Fruit fly (Drosophila melanogaster) whole organism, embryonic: ENCODE results near the gene CG11700.

Experiments used
- Antp ChIP-seq: fragments of 200-800 bp; sonication (Bioruptor generic); optimal IDR thresholded peaks from 3 replicates; lab custom pipeline; 2016; ENCODE audit warnings: missing biosample characterization, missing genetic modification characterization
- Atf3 ChIP-seq: fragments of 200-800 bp; sonication (Bioruptor generic); optimal IDR thresholded peaks from 3 replicates; lab custom pipeline; 2016; ENCODE audit warnings: missing biosample characterization, missing genetic modification characterization
- Awh ChIP-seq: fragments of 200-800 bp; sonication (Bioruptor generic); IDR thresholded peaks from 2 replicates; pipeline ENCODE4, ENCODE4 v1.3.6; 2022; ENCODE audit warnings: missing biosample characterization, missing genetic modification characterization
- Bdp1 ChIP-seq: fragments of 200-800 bp; sonication (Bioruptor generic); optimal IDR thresholded peaks from 3 replicates; lab custom pipeline; 2016; ENCODE audit warnings: missing biosample characterization, missing genetic modification characterization
- CG10209 ChIP-seq: fragments of 200-800 bp; sonication (Bioruptor generic); optimal IDR thresholded peaks from 3 replicates; lab custom pipeline; 2017; ENCODE audit warnings: missing biosample characterization, mild to moderate bottlenecking, missing genetic modification characterization, missing genetic modification reagents
- CG10274 ChIP-seq: fragments of 200-800 bp; sonication (Bioruptor generic); optimal IDR thresholded peaks from 3 replicates; lab custom pipeline; 2017; ENCODE audit warnings: missing biosample characterization, mild to moderate bottlenecking, missing genetic modification characterization
- CG14860 ChIP-seq: fragments of 200-800 bp; sonication (Bioruptor generic); IDR thresholded peaks from 3 replicates; pipeline ENCODE4 v1.3.6; 2022; ENCODE audit warnings: missing biosample characterization, missing genetic modification characterization; ENCODE audit not compliant: partially characterized antibody
- CG15011 ChIP-seq: fragments of 200-800 bp; sonication (Bioruptor generic); optimal IDR thresholded peaks from 3 replicates; lab custom pipeline; 2018; ENCODE audit warnings: missing biosample characterization, mild to moderate bottlenecking, missing genetic modification characterization
- CG17912 ChIP-seq: fragments of 200-800 bp; sonication (Bioruptor generic); optimal IDR thresholded peaks from 2 replicates; lab custom pipeline; 2018; ENCODE audit warnings: missing biosample characterization, mild to moderate bottlenecking, missing genetic modification characterization
- CG2202 ChIP-seq: fragments of 200-800 bp; sonication (Bioruptor generic); optimal IDR thresholded peaks from 2 replicates; lab custom pipeline; 2018; ENCODE audit warnings: missing biosample characterization, mild to moderate bottlenecking, missing genetic modification characterization
- CG2712 ChIP-seq: fragments of 200-800 bp; optimal IDR thresholded peaks from 3 replicates; lab custom pipeline; 2019; ENCODE audit warnings: missing biosample characterization, mild to moderate bottlenecking, missing genetic modification characterization, moderate library complexity
- CG31388 ChIP-seq: fragments of 200-800 bp; sonication (Bioruptor generic); optimal IDR thresholded peaks from 2 replicates; lab custom pipeline; 2016; ENCODE audit warnings: missing biosample characterization, missing genetic modification characterization
- CG31441 ChIP-seq: fragments of 200-800 bp; sonication (Bioruptor generic); IDR thresholded peaks from 2 replicates; pipeline ENCODE4 v1.3.6; 2022; ENCODE audit warnings: missing biosample characterization, missing genetic modification characterization
- CG3281 ChIP-seq: fragments of 200-800 bp; sonication (Bioruptor generic); optimal IDR thresholded peaks from 3 replicates; lab custom pipeline; 2017; ENCODE audit warnings: missing biosample characterization, mild to moderate bottlenecking, missing genetic modification characterization
- CG33557 ChIP-seq: fragments of 200-800 bp; sonication (Bioruptor generic); optimal IDR thresholded peaks from 2 replicates; lab custom pipeline; 2019; ENCODE audit warnings: missing biosample characterization, mild to moderate bottlenecking, missing genetic modification characterization, moderate library complexity
- CG34376 ChIP-seq: fragments of 200-800 bp; sonication (Bioruptor generic); optimal IDR thresholded peaks from 2 replicates; lab custom pipeline; 2018; ENCODE audit warnings: missing biosample characterization, mild to moderate bottlenecking, missing genetic modification characterization
- CG6813 ChIP-seq: fragments of 200-800 bp; sonication (Bioruptor generic); optimal IDR thresholded peaks from 2 replicates; lab custom pipeline; 2017; ENCODE audit warnings: missing biosample characterization, missing genetic modification characterization, mild to moderate bottlenecking, moderate library complexity, missing genetic modification reagents
- CG6854 ChIP-seq: fragments of 200-800 bp; sonication (Bioruptor generic); optimal IDR thresholded peaks from 3 replicates; lab custom pipeline; 2017; ENCODE audit warnings: missing biosample characterization, mild to moderate bottlenecking, missing genetic modification characterization
- CG7372 ChIP-seq: fragments of 200-800 bp; sonication (Bioruptor generic); IDR thresholded peaks from 2 replicates; pipeline ENCODE4 v1.3.6; 2022; ENCODE audit warnings: missing biosample characterization, missing genetic modification characterization
- CG7556 ChIP-seq: fragments of 200-800 bp; sonication (Bioruptor generic); optimal IDR thresholded peaks from 2 replicates; lab custom pipeline; 2017; ENCODE audit warnings: missing biosample characterization, mild to moderate bottlenecking, missing genetic modification characterization
- CG8944 ChIP-seq: fragments of 200-800 bp; sonication (Bioruptor generic); optimal IDR thresholded peaks from 3 replicates; lab custom pipeline; 2016; ENCODE audit warnings: missing biosample characterization, missing genetic modification characterization
- CTCF ChIP-seq: fragments of 200-800 bp; sonication (Bioruptor generic); optimal IDR thresholded peaks from 2 replicates; lab custom pipeline; 2017; ENCODE audit warnings: missing biosample characterization, mild to moderate bottlenecking, missing genetic modification characterization, moderate library complexity
- D19B ChIP-seq: fragments of 200-800 bp; sonication (Bioruptor generic); optimal IDR thresholded peaks from 2 replicates; lab custom pipeline; 2017; ENCODE audit warnings: missing biosample characterization, mild to moderate bottlenecking, missing genetic modification characterization
- Ets65A ChIP-seq: fragments of 200-800 bp; sonication (Bioruptor generic); peaks from one replicate; lab custom pipeline; 2016; ENCODE audit warnings: missing biosample characterization, missing genetic modification characterization
- Fer2 ChIP-seq: fragments of 200-800 bp; sonication (Bioruptor generic); optimal IDR thresholded peaks from 2 replicates; lab custom pipeline; 2018; ENCODE audit warnings: missing biosample characterization, mild to moderate bottlenecking, missing genetic modification characterization, moderate library complexity
- HLH54F ChIP-seq: fragments of 200-800 bp; sonication (Bioruptor generic); optimal IDR thresholded peaks from 3 replicates; lab custom pipeline; 2016; ENCODE audit warnings: missing biosample characterization, missing genetic modification characterization
- HLHmδ ChIP-seq: fragments of 200-800 bp; sonication (Bioruptor generic); optimal IDR thresholded peaks from 2 replicates; lab custom pipeline; 2018; ENCODE audit warnings: missing biosample characterization, mild to moderate bottlenecking, missing genetic modification characterization, moderate library complexity
- Max ChIP-seq: fragments of 200-800 bp; sonication (Bioruptor generic); optimal IDR thresholded peaks from 2 replicates; lab custom pipeline; 2016; ENCODE audit warnings: missing biosample characterization, mild to moderate bottlenecking, missing genetic modification characterization
- aop ChIP-seq: fragments of 200-800 bp; sonication (Bioruptor generic); IDR thresholded peaks from 2 replicates; pipeline ENCODE4 v1.3.6; 2022; ENCODE audit warnings: missing biosample characterization, missing genetic modification characterization
- az2 ChIP-seq: fragments of 200-800 bp; sonication (Bioruptor generic); optimal IDR thresholded peaks from 3 replicates; lab custom pipeline; 2016; ENCODE audit warnings: missing biosample characterization, missing genetic modification characterization
- bbx ChIP-seq: fragments of 200-800 bp; sonication (Bioruptor generic); IDR thresholded peaks from 2 replicates; pipeline ENCODE4 v1.3.6; 2022; ENCODE audit warnings: missing biosample characterization, missing genetic modification characterization; ENCODE audit not compliant: partially characterized antibody
- bigmax ChIP-seq: fragments of 200-800 bp; sonication (Bioruptor generic); optimal IDR thresholded peaks from 2 replicates; lab custom pipeline; 2018; ENCODE audit warnings: missing biosample characterization, mild to moderate bottlenecking, missing genetic modification characterization
- bowl ChIP-seq: fragments of 200-800 bp; sonication (Bioruptor generic); IDR thresholded peaks from 2 replicates; pipeline ENCODE4 v1.3.6; 2022; ENCODE audit warnings: missing biosample characterization, missing genetic modification characterization
- chn ChIP-seq: fragments of 200-800 bp; sonication (Bioruptor generic); optimal IDR thresholded peaks from 2 replicates; lab custom pipeline; 2016; ENCODE audit warnings: missing biosample characterization, missing genetic modification characterization
- crol ChIP-seq: fragments of 200-800 bp; sonication (Bioruptor generic); IDR thresholded peaks from 2 replicates; pipeline ENCODE4 v1.3.6; 2022; ENCODE audit warnings: missing biosample characterization, missing genetic modification characterization
- disco-r ChIP-seq: fragments of 200-800 bp; sonication (Bioruptor generic); optimal IDR thresholded peaks from 2 replicates; lab custom pipeline; 2016; ENCODE audit warnings: missing biosample characterization, missing genetic modification characterization
- dm ChIP-seq: fragments of 200-800 bp; sonication (Bioruptor generic); optimal IDR thresholded peaks from 3 replicates; lab custom pipeline; 2016; ENCODE audit warnings: missing biosample characterization, missing genetic modification characterization
- dmrt99B ChIP-seq: fragments of 200-800 bp; sonication (Bioruptor generic); optimal IDR thresholded peaks from 2 replicates; lab custom pipeline; 2018; ENCODE audit warnings: missing biosample characterization, mild to moderate bottlenecking, missing genetic modification characterization, moderate library complexity
- dysf ChIP-seq: fragments of 200-800 bp; sonication (Bioruptor generic); IDR thresholded peaks from 3 replicates; pipeline ENCODE4 v1.3.6; 2022; ENCODE audit warnings: missing biosample characterization, missing genetic modification characterization
- esg ChIP-seq: fragments of 200-800 bp; sonication (Bioruptor generic); conservative IDR thresholded peaks from 2 replicates; pipeline ENCODE4 v1.3.6; 2022; ENCODE audit warnings: missing biosample characterization, missing genetic modification characterization
- fu2 ChIP-seq: fragments of 200-800 bp; sonication (Bioruptor generic); optimal IDR thresholded peaks from 2 replicates; lab custom pipeline; 2016; ENCODE audit warnings: missing biosample characterization, missing genetic modification characterization
- gcm ChIP-seq: fragments of 200-800 bp; sonication (Bioruptor generic); optimal IDR thresholded peaks from 2 replicates; lab custom pipeline; 2019; ENCODE audit warnings: missing biosample characterization, mild to moderate bottlenecking, missing genetic modification characterization, moderate library complexity
- h ChIP-seq: fragments of >200 bp; optimal IDR thresholded peaks from 2 replicates; lab custom pipeline; 2017
- kay ChIP-seq: fragments of 200-800 bp; sonication (Bioruptor generic); optimal IDR thresholded peaks from 2 replicates; lab custom pipeline; 2016; ENCODE audit warnings: missing biosample characterization, missing genetic modification characterization
- lab ChIP-seq: fragments of 200-800 bp; sonication (Bioruptor generic); optimal IDR thresholded peaks from 3 replicates; lab custom pipeline; 2017; ENCODE audit warnings: missing biosample characterization, missing genetic modification characterization, mild to moderate bottlenecking, moderate library complexity, missing genetic modification reagents
- onecut ChIP-seq: fragments of 200-800 bp; sonication (Bioruptor generic); IDR thresholded peaks from 2 replicates; pipeline ENCODE4 v1.3.6; 2022; ENCODE audit warnings: missing biosample characterization, missing genetic modification characterization
- pb ChIP-seq: fragments of 200-800 bp; sonication (Bioruptor generic); optimal IDR thresholded peaks from 3 replicates; lab custom pipeline; 2016; ENCODE audit warnings: missing biosample characterization, missing genetic modification characterization
- seq ChIP-seq: fragments of 200-800 bp; sonication (Bioruptor generic); IDR thresholded peaks from 2 replicates; pipeline ENCODE4 v1.3.6; 2022; ENCODE audit warnings: missing biosample characterization, missing genetic modification characterization
- sna ChIP-seq: fragments of 200-800 bp; sonication (Bioruptor generic); IDR thresholded peaks from 2 replicates; pipeline ENCODE4 v1.3.6; 2022; ENCODE audit warnings: missing biosample characterization, missing genetic modification characterization; ENCODE audit not compliant: partially characterized antibody
- sqz ChIP-seq: fragments of 200-800 bp; sonication (Bioruptor generic); optimal IDR thresholded peaks from 3 replicates; lab custom pipeline; 2018; ENCODE audit warnings: missing biosample characterization, mild to moderate bottlenecking, missing genetic modification characterization
- wdn ChIP-seq: fragments of 200-800 bp; sonication (Bioruptor generic); IDR thresholded peaks from 2 replicates; pipeline ENCODE4 v1.3.6; 2022; ENCODE audit warnings: missing biosample characterization, missing genetic modification characterization
- z ChIP-seq: fragments of 200-800 bp; sonication (Bioruptor generic); IDR thresholded peaks from 3 replicates; pipeline ENCODE4 v1.3.6; 2022; ENCODE audit warnings: missing biosample characterization, missing genetic modification characterization

The CG11700 gene

DNA sequence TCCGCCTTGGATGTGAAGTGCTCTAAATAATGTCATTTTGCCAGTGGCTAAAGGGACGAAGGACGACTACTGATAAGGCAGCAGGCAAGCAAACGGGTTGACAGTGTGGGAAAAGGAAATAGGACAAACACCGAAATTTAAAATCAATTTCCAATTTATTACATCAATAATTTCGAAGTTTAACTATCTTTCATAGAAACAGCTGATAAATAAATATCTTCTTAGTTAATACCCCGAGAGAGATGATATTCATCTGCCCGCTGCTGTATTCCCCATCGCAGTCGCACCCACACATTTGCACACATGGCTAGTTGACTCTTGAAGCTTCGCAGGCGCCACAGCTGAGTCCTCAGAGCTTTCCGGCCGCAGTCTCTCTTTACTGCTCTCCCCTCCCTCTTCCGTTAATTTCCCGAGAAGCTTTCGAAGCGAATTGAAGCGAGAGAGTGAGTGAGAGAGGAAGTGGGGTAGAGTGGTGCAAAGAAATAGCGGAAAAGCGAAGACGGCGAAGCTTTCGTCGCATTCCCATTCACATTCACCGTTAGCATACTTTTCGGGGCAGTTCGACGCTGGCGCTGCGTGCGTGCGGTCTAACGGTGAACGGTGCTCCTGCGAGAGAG is 33.6 kb upstream of the CG11700 start (continued):
- TF ChIP-seq CG10274 (GFP tag; lab: Kevin White, UChicago) (no peak), Awh (peak; percentile 50; the same call in 1 of the 2 replicates), aop (GFP tag; lab: Robert Waterston, UW) (no peak), CG17912 (GFP tag; lab: Kevin White, UChicago) (no peak), Antp (GFP tag; lab: Kevin White, UChicago) (peak; percentile 5), HLH54F (GFP tag; lab: Kevin White, UChicago) (peak; percentile 40), az2 (GFP tag; lab: Kevin White, UChicago) (peak; percentile 40), bigmax (GFP tag; lab: Kevin White, UChicago) (no peak), dysf (peak; percentile 82), CG14860 (no peak), CG31388 (GFP tag; lab: Kevin White, UChicago) (no peak), sna (GFP tag; lab: Robert Waterston, UW) (no peak), seq (GFP tag; lab: Robert Waterston, UW) (peak; percentile 69), CG2202 (tag; lab: Kevin White, UChicago) (no peak), CG31441 (GFP tag; lab: Robert Waterston, UW) (peak; percentile 51), Atf3 (GFP tag; lab: Kevin White, UChicago) (no peak), CG34376 (GFP tag; lab: Kevin White, UChicago) (peak; percentile 51), esg (GFP tag; lab: Robert Waterston, UW) (peak; percentile 62), sqz (no peak), disco-r (GFP tag; lab: Kevin White, UChicago) (peak; percentile 10), pb (peak; percentile 35), CG10209 (GFP tag; lab: Kevin White, UChicago) (peak; percentile 65), HLHmδ (no peak), Fer2 (tag; lab: Kevin White, UChicago) (peak; percentile 33), CG7556 (GFP tag; lab: Kevin White, UChicago) (peak; percentile 85), gcm (GFP tag; lab: Kevin White, UChicago) (no peak), CTCF (GFP tag; lab: Kevin White, UChicago) (peak; percentile 5), chn (GFP tag; lab: Kevin White, UChicago) (peak; percentile 42), bbx (GFP tag; lab: Robert Waterston, UW) (no peak), fu2 (GFP tag; lab: Kevin White, UChicago) (peak; percentile 28), onecut (GFP tag; lab: Robert Waterston, UW) (peak; percentile 55), CG6813 (GFP tag; lab: Kevin White, UChicago) (peak; percentile 75), CG3281 (GFP tag; lab: Kevin White, UChicago) (peak; percentile 78), dm (GFP tag; lab: Kevin White, UChicago) (no peak), h (lab: Kevin White, UChicago) (no peak), CG15011 (GFP tag; lab: Kevin White, UChicago) (peak; percentile 50), CG33557 (no peak), D19B (GFP tag; lab: Kevin White, UChicago) (peak; percentile 52), z (no peak), CG7372 (GFP tag; lab: Robert Waterston, UW) (peak; percentile 60), bowl (peak; percentile 53; the same call in 1 of the 2 replicates), CG6854 (GFP tag; lab: Kevin White, UChicago) (peak; percentile 63), Max (peak; percentile 35), dmrt99B (tag; lab: Kevin White, UChicago) (peak; percentile 73), lab (GFP tag; lab: Kevin White, UChicago) (peak; percentile 86), CG2712 (no peak), Ets65A (GFP tag; lab: Kevin White, UChicago) (peak; percentile 43), Bdp1 (no peak), kay (GFP tag; lab: Kevin White, UChicago) (no peak), wdn (GFP tag; lab: Robert Waterston, UW) (peak; percentile 66), crol (GFP tag; lab: Robert Waterston, UW) (peak; percentile 74), CG8944 (GFP tag; lab: Kevin White, UChicago) (peak; percentile 36)
